Worm (Caenorhabditis elegans) whole organism, midembryonic: ENCODE data around the gene ubc-20.

Source experiments
- T22C8.4 ChIP-seq: fragments of 200-800 bp; sonication (Bioruptor generic); IDR thresholded peaks from 2 replicates; pipeline ENCODE4 v1.3.6; 2022; ENCODE audit warnings: missing genetic modification characterization, missing compliant biosample characterization
- cog-1 ChIP-seq: sonication (generic microtip); optimal IDR thresholded peaks from 2 replicates; lab custom pipeline; 2016; ENCODE audit warnings: missing genetic modification characterization, missing compliant biosample characterization
- flt-1 ChIP-seq: fragments of 200-800 bp; sonication (Bioruptor generic); IDR thresholded peaks from 2 replicates; pipeline ENCODE4 v1.3.6; 2022; ENCODE audit warnings: missing genetic modification characterization, missing compliant biosample characterization
- klf-2 ChIP-seq: fragments of 200-800 bp; sonication (Bioruptor generic); conservative IDR thresholded peaks from 2 replicates; pipeline ENCODE4 v1.3.6; 2022; ENCODE audit warnings: missing genetic modification reagents, missing genetic modification characterization, missing compliant biosample characterization
- ref-1 ChIP-seq: fragments of 200-800 bp; sonication (Bioruptor generic); conservative IDR thresholded peaks from 2 replicates; pipeline ENCODE4 v1.3.6; 2022; ENCODE audit warnings: missing genetic modification reagents, missing genetic modification characterization, missing compliant biosample characterization
- tab-1 ChIP-seq: fragments of 200-800 bp; sonication (Bioruptor generic); IDR thresholded peaks from 2 replicates; pipeline ENCODE4 v1.3.6; 2022; ENCODE audit warnings: missing genetic modification characterization, missing compliant biosample characterization
- ztf-23 ChIP-seq: fragments of 200-800 bp; sonication (Bioruptor generic); IDR thresholded peaks from 2 replicates; pipeline ENCODE4 v1.3.6; 2022; ENCODE audit warnings: missing genetic modification reagents, missing genetic modification characterization, missing compliant biosample characterization
- ztf-29 ChIP-seq: fragments of 200-800 bp; sonication (Bioruptor generic); IDR thresholded peaks from 2 replicates; pipeline ENCODE4 v1.3.6; 2022; ENCODE audit warnings: missing genetic modification reagents, missing genetic modification characterization, missing compliant biosample characterization

- TF ChIP-seq flt-1: no peak
- no peak for TF ChIP-seq cog-1 (tag; lab: Kevin White, UChicago)
- TF ChIP-seq ztf-23 (GFP tag; lab: Robert Waterston, UW): no peak
- no peak for TF ChIP-seq T22C8.4 (GFP tag; lab: Robert Waterston, UW)
- TF ChIP-seq klf-2 (GFP tag; lab: Robert Waterston, UW): no peak
- TF ChIP-seq ref-1 (GFP tag; lab: Robert Waterston, UW): no peak
- no peak for TF ChIP-seq ztf-29
- TF ChIP-seq tab-1 (GFP tag; lab: Robert Waterston, UW): no peak
Measured at ce11 chrIII:188426-188888, at the start of gene ubc-20.
